Worm (Caenorhabditis elegans) whole organism, late embryonic: Measurements from ENCODE around the gene glna-2.

ENCODE experiments used
- F13H6.1 ChIP-seq: sonication (generic microtip); optimal IDR thresholded peaks from 2 replicates; lab custom pipeline; 2016; ENCODE audit warnings: missing genetic modification characterization, missing compliant biosample characterization
- ceh-14 ChIP-seq: sonication (generic microtip); optimal IDR thresholded peaks from 2 replicates; lab custom pipeline; 2016; ENCODE audit warnings: missing genotype, missing genetic modification characterization, missing compliant biosample characterization
- ceh-24 ChIP-seq: sonication (generic microtip); optimal IDR thresholded peaks from 2 replicates; lab custom pipeline; 2016; ENCODE audit warnings: mild to moderate bottlenecking, missing genetic modification characterization, missing compliant biosample characterization
- nhr-232 ChIP-seq: sonication (generic microtip); optimal IDR thresholded peaks from 2 replicates; lab custom pipeline; 2016; ENCODE audit warnings: missing genetic modification characterization, missing compliant biosample characterization
- npax-4 ChIP-seq: sonication (generic microtip); optimal IDR thresholded peaks from 2 replicates; lab custom pipeline; 2016; ENCODE audit warnings: missing genetic modification characterization, missing compliant biosample characterization

DNA sequence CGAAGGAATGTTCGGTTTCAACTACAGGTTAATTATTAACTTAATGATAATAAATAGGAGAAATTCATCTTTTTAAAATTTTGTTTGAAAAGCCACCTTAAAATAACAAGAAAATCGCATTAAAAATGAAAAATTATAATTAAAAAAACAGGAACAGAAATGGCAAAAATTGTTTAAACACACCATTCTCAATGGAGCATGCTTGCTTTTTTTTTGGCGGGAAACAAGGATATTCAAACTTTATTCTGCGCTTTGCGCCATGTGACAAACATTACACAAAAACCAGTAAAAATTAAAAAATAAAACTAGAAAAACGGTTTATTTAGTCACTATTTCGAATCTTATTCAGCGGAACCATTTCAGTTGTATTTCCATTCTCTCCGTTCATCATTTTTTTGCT is 20.3 kb downstream of the glna-2 start:
- no peak for TF ChIP-seq ceh-14 (tag; lab: Kevin White, UChicago)
- TF ChIP-seq ceh-24 (tag; lab: Kevin White, UChicago): no peak
- no peak for TF ChIP-seq npax-4 (tag; lab: Kevin White, UChicago)
- TF ChIP-seq F13H6.1: no peak
- no peak for TF ChIP-seq nhr-232 (tag; lab: Kevin White, UChicago)
